Worm (Caenorhabditis elegans): ENCODE measurements around the gene his-24.
A peak's percentile ranks its signal among the peaks of the same experiment; 100 is the strongest.

DNA sequence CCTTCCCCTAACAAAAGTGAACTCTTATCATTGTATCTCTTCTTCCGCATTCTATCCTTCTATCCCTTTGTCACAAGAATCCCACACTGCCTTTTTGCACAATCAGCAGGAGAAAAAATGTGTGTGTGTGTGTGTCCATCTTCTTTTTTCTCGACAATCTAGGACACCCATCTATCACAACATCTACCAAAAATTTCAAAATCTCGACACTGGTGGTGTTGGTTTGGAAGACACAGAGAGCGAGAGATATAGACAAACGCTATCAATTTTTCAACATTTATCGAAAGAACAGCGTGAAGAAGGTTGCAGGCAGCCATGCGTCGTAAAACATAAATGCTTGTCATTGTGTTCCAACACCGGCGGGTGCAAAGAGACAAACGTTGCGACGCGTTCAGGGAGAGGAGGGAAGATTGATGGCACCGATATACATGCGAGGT lies 18.9 kb downstream of the his-24 start:
- TF ChIP-seq nhr-77 (tag; optimal IDR thresholded peaks at IDR 0.05) (no peak), ceh-82 (tag; optimal IDR thresholded peaks at IDR 0.05) (no peak), unc-62 (GFP tag; optimal IDR thresholded peaks at IDR 0.05) (peak; percentile 74), unc-39 (tag; optimal IDR thresholded peaks at IDR 0.05) (no peak), skn-1 (tag; optimal IDR thresholded peaks at IDR 0.05) (no peak), lin-11 (tag; optimal IDR thresholded peaks at IDR 0.05) (no peak), elt-1 (tag; optimal IDR thresholded peaks at IDR 0.05) (peak; percentile 46), lsy-2 (tag; optimal IDR thresholded peaks at IDR 0.05) (peak in 1 of 2 experiments; percentile 64), snpc-4 (tag; optimal IDR thresholded peaks at IDR 0.05) (no peak), mab-5 (tag; optimal IDR thresholded peaks at IDR 0.05) (no peak), elt-3 (tag; optimal IDR thresholded peaks at IDR 0.05) (no peak), mbf-1 (tag; optimal IDR thresholded peaks at IDR 0.05) (no peak), nhr-12 (tag; optimal IDR thresholded peaks at IDR 0.05) (no peak), ceh-16 (tag; optimal IDR thresholded peaks at IDR 0.05) (peak; percentile 67)

Measured in whole organism, L2 larva.